Fruit fly (Drosophila melanogaster) whole organism, embryonic: Measurements from ENCODE around the gene MAGE.

Experiments
- Adf1 ChIP-seq: fragments of 200-800 bp; sonication (Bioruptor generic); IDR thresholded peaks from 2 replicates; pipeline ENCODE4 v1.3.6; 2022; ENCODE audit warnings: missing biosample characterization, missing genetic modification characterization
- BEAF-32 ChIP-seq: fragments of 200-800 bp; sonication (Bioruptor generic); optimal IDR thresholded peaks from 3 replicates; lab custom pipeline; 2017; ENCODE audit warnings: missing biosample characterization, missing genetic modification characterization, mild to moderate bottlenecking, moderate library complexity, missing genetic modification reagents
- CG10431 ChIP-seq: fragments of 200-800 bp; sonication (Bioruptor generic); optimal IDR thresholded peaks from 3 replicates; lab custom pipeline; 2018; ENCODE audit warnings: missing biosample characterization, mild to moderate bottlenecking, missing genetic modification characterization
- CG10979 ChIP-seq: fragments of 200-800 bp; sonication (Bioruptor generic); optimal IDR thresholded peaks from 2 replicates; lab custom pipeline; 2018; ENCODE audit warnings: missing biosample characterization, mild to moderate bottlenecking, missing genetic modification characterization, moderate library complexity
- CG11247 ChIP-seq: fragments of 200-800 bp; sonication (Bioruptor generic); IDR thresholded peaks from 2 replicates; pipeline ENCODE4 v1.3.6; 2022; ENCODE audit warnings: missing biosample characterization, missing genetic modification characterization
- CG12769 ChIP-seq: fragments of 200-800 bp; sonication (Bioruptor generic); optimal IDR thresholded peaks from 2 replicates; lab custom pipeline; 2019; ENCODE audit warnings: missing biosample characterization, mild to moderate bottlenecking, missing genetic modification characterization, moderate library complexity
- CG13123 ChIP-seq: fragments of 200-800 bp; sonication (Bioruptor generic); optimal IDR thresholded peaks from 2 replicates; lab custom pipeline; 2016; ENCODE audit warnings: missing biosample characterization, missing genetic modification characterization
- CG13775 ChIP-seq: fragments of 200-800 bp; sonication (Bioruptor generic); optimal IDR thresholded peaks from 3 replicates; lab custom pipeline; 2017; ENCODE audit warnings: missing biosample characterization, mild to moderate bottlenecking, missing genetic modification characterization
- CG14710 ChIP-seq: fragments of 200-800 bp; sonication (Bioruptor generic); optimal IDR thresholded peaks from 3 replicates; lab custom pipeline; 2019; ENCODE audit warnings: missing biosample characterization, mild to moderate bottlenecking, missing genetic modification characterization, moderate library complexity
- CG1603 ChIP-seq: fragments of 200-800 bp; sonication (Bioruptor generic); optimal IDR thresholded peaks from 2 replicates; lab custom pipeline; 2019; ENCODE audit warnings: missing biosample characterization, mild to moderate bottlenecking, missing genetic modification characterization, moderate library complexity
- CG17385 ChIP-seq: fragments of 200-800 bp; sonication (Bioruptor generic); optimal IDR thresholded peaks from 3 replicates; lab custom pipeline; 2018; ENCODE audit warnings: missing biosample characterization, mild to moderate bottlenecking, missing genetic modification characterization
- CG17802 ChIP-seq: fragments of 200-800 bp; sonication (Bioruptor generic); optimal IDR thresholded peaks from 2 replicates; lab custom pipeline; 2018; ENCODE audit warnings: missing biosample characterization, mild to moderate bottlenecking, missing genetic modification characterization, moderate library complexity
- CG18599 ChIP-seq: fragments of 200-800 bp; sonication (Bioruptor generic); optimal IDR thresholded peaks from 3 replicates; lab custom pipeline; 2017; ENCODE audit warnings: missing biosample characterization, missing genetic modification characterization, mild to moderate bottlenecking, moderate library complexity, missing genetic modification reagents
- CG30431 ChIP-seq: fragments of 200-800 bp; sonication (Bioruptor generic); optimal IDR thresholded peaks from 2 replicates; lab custom pipeline; 2017; ENCODE audit warnings: missing biosample characterization, missing genetic modification characterization
- CG32772 ChIP-seq: fragments of 200-800 bp; sonication (Bioruptor generic); IDR thresholded peaks from 2 replicates; pipeline ENCODE4 v1.3.6; 2022; ENCODE audit warnings: missing biosample characterization, missing genetic modification characterization
- CG3281 ChIP-seq: fragments of 200-800 bp; sonication (Bioruptor generic); optimal IDR thresholded peaks from 3 replicates; lab custom pipeline; 2017; ENCODE audit warnings: missing biosample characterization, mild to moderate bottlenecking, missing genetic modification characterization
- CG34224 ChIP-seq: fragments of 200-800 bp; sonication (Bioruptor generic); IDR thresholded peaks from 3 replicates; pipeline ENCODE4 v1.3.6; 2022; ENCODE audit warnings: missing biosample characterization, missing genetic modification characterization; ENCODE audit not compliant: partially characterized antibody
- CG3726 ChIP-seq: fragments of 200-800 bp; sonication (Bioruptor generic); IDR thresholded peaks from 3 replicates; pipeline ENCODE4, ENCODE4 v1.3.6; 2022; ENCODE audit warnings: missing biosample characterization, missing genetic modification characterization
- CG3995 ChIP-seq: fragments of 200-800 bp; sonication (Bioruptor generic); optimal IDR thresholded peaks from 3 replicates; lab custom pipeline; 2016; ENCODE audit warnings: missing biosample characterization, missing genetic modification characterization
- CG5953 ChIP-seq: fragments of 200-800 bp; sonication (Bioruptor generic); IDR thresholded peaks from 2 replicates; pipeline ENCODE4 v1.3.6; 2022; ENCODE audit warnings: missing biosample characterization, missing genetic modification characterization
- CG7839 ChIP-seq: fragments of 200-800 bp; sonication (Bioruptor generic); optimal IDR thresholded peaks from 3 replicates; lab custom pipeline; 2018; ENCODE audit warnings: missing biosample characterization, mild to moderate bottlenecking, missing genetic modification characterization, moderate library complexity
- Dad ChIP-seq: fragments of 200-800 bp; sonication (Bioruptor generic); optimal IDR thresholded peaks from 3 replicates; lab custom pipeline; 2016; ENCODE audit warnings: missing biosample characterization, missing genetic modification characterization
- Hand ChIP-seq: fragments of 200-800 bp; sonication (Bioruptor generic); optimal IDR thresholded peaks from 2 replicates; lab custom pipeline; 2017; ENCODE audit warnings: mild to moderate bottlenecking, missing biosample characterization, missing genetic modification reagents, missing genetic modification characterization
- Hmr ChIP-seq: fragments of 200-800 bp; sonication (Bioruptor generic); optimal IDR thresholded peaks from 3 replicates; lab custom pipeline; 2017; ENCODE audit warnings: mild to moderate bottlenecking, missing biosample characterization, missing genetic modification reagents, missing genetic modification characterization
- Kr ChIP-seq: fragments of 200-800 bp; sonication (Bioruptor generic); optimal IDR thresholded peaks from 2 replicates; lab custom pipeline; 2017; ENCODE audit warnings: missing biosample characterization, mild to moderate bottlenecking, missing genetic modification characterization
- MTF-1 ChIP-seq: fragments of 200-800 bp; sonication (Bioruptor generic); optimal IDR thresholded peaks from 2 replicates; lab custom pipeline; 2018; ENCODE audit warnings: missing biosample characterization, mild to moderate bottlenecking, missing genetic modification characterization, borderline replicate concordance
- Max ChIP-seq: fragments of 200-800 bp; sonication (Bioruptor generic); optimal IDR thresholded peaks from 2 replicates; lab custom pipeline; 2016; ENCODE audit warnings: missing biosample characterization, mild to moderate bottlenecking, missing genetic modification characterization
- Scr ChIP-seq: fragments of 200-800 bp; sonication (Bioruptor generic); IDR thresholded peaks from 2 replicates; pipeline ENCODE4 v1.3.6; 2022; ENCODE audit warnings: missing biosample characterization, missing genetic modification characterization; ENCODE audit not compliant: partially characterized antibody
- Side ChIP-seq: fragments of 200-800 bp; sonication (Bioruptor generic); optimal IDR thresholded peaks from 2 replicates; lab custom pipeline; 2016; ENCODE audit warnings: missing biosample characterization, missing genetic modification characterization
- Vsx1 ChIP-seq: fragments of 200-800 bp; sonication (Bioruptor generic); optimal IDR thresholded peaks from 2 replicates; lab custom pipeline; 2017; ENCODE audit warnings: missing biosample characterization, mild to moderate bottlenecking, missing genetic modification characterization, missing genetic modification reagents
- ewg ChIP-seq: fragments of 200-800 bp; sonication (Bioruptor generic); optimal IDR thresholded peaks from 3 replicates; lab custom pipeline; 2017; ENCODE audit warnings: mild to moderate bottlenecking, missing biosample characterization, missing genetic modification reagents, missing genetic modification characterization
- fd3F ChIP-seq: fragments of 200-800 bp; sonication (Bioruptor generic); optimal IDR thresholded peaks from 2 replicates; lab custom pipeline; 2018; ENCODE audit warnings: missing biosample characterization, mild to moderate bottlenecking, missing genetic modification characterization, moderate library complexity
- fd64A ChIP-seq: fragments of 200-800 bp; sonication (Bioruptor generic); optimal IDR thresholded peaks from 3 replicates; lab custom pipeline; 2018; ENCODE audit warnings: missing biosample characterization, mild to moderate bottlenecking, missing genetic modification characterization
- gce ChIP-seq: fragments of 200-800 bp; sonication (Bioruptor generic); IDR thresholded peaks from 3 replicates; pipeline ENCODE4 v1.3.6; 2022; ENCODE audit warnings: missing biosample characterization, missing genetic modification characterization
- gsb ChIP-seq: fragments of 200-800 bp; sonication (Bioruptor generic); IDR thresholded peaks from 2 replicates; pipeline ENCODE4 v1.3.6; 2022; ENCODE audit warnings: missing biosample characterization, missing genetic modification characterization
- nau ChIP-seq: fragments of 200-800 bp; sonication (Bioruptor generic); optimal IDR thresholded peaks from 3 replicates; lab custom pipeline; 2017; ENCODE audit warnings: missing biosample characterization, mild to moderate bottlenecking, missing genetic modification characterization, missing genetic modification reagents
- pb ChIP-seq: fragments of 200-800 bp; sonication (Bioruptor generic); optimal IDR thresholded peaks from 3 replicates; lab custom pipeline; 2016; ENCODE audit warnings: missing biosample characterization, missing genetic modification characterization
- peb ChIP-seq: fragments of 200-800 bp; sonication (Bioruptor generic); IDR thresholded peaks from 2 replicates; pipeline ENCODE4 v1.3.6; 2022; ENCODE audit warnings: missing biosample characterization, missing genetic modification characterization
- pho ChIP-seq: fragments of 200-800 bp; sonication (Bioruptor generic); optimal IDR thresholded peaks from 2 replicates; lab custom pipeline; 2016; ENCODE audit warnings: missing biosample characterization, missing genetic modification characterization
- repo ChIP-seq: fragments of 200-800 bp; sonication (Bioruptor generic); optimal IDR thresholded peaks from 2 replicates; lab custom pipeline; 2016; ENCODE audit warnings: missing biosample characterization, missing genetic modification characterization
- scrt ChIP-seq: fragments of 200-800 bp; sonication (Bioruptor generic); optimal IDR thresholded peaks from 2 replicates; lab custom pipeline; 2018; ENCODE audit warnings: missing biosample characterization, mild to moderate bottlenecking, missing genetic modification characterization, moderate library complexity
- shn ChIP-seq: fragments of 200-800 bp; sonication (Bioruptor generic); optimal IDR thresholded peaks from 3 replicates; lab custom pipeline; 2016; ENCODE audit warnings: missing biosample characterization, missing genetic modification characterization
- slou ChIP-seq: fragments of 200-800 bp; sonication (Bioruptor generic); optimal IDR thresholded peaks from 3 replicates; lab custom pipeline; 2016; ENCODE audit warnings: missing biosample characterization, missing genetic modification characterization
- tgo ChIP-seq: fragments of 200-800 bp; sonication (Bioruptor generic); IDR thresholded peaks from 3 replicates; pipeline ENCODE4 v1.3.6; 2022; ENCODE audit warnings: missing biosample characterization, missing genetic modification characterization
- tin ChIP-seq: fragments of 200-800 bp; sonication (Bioruptor generic); optimal IDR thresholded peaks from 3 replicates; lab custom pipeline; 2016; ENCODE audit warnings: missing biosample characterization, missing genetic modification characterization
- trh ChIP-seq: fragments of 200-800 bp; sonication (Bioruptor generic); optimal IDR thresholded peaks from 2 replicates; lab custom pipeline; 2016; ENCODE audit warnings: missing biosample characterization, missing genetic modification characterization
- vnd ChIP-seq: fragments of 200-800 bp; sonication (Bioruptor generic); IDR thresholded peaks from 3 replicates; pipeline ENCODE4 v1.3.6; 2022; ENCODE audit warnings: missing biosample characterization, missing genetic modification characterization; ENCODE audit not compliant: partially characterized antibody
- vvl ChIP-seq: fragments of 200-800 bp; sonication (Bioruptor generic); IDR thresholded peaks from 2 replicates; pipeline ENCODE4 v1.3.6; 2022; ENCODE audit warnings: missing biosample characterization, missing genetic modification characterization
- zfh2 ChIP-seq: fragments of 200-800 bp; sonication (Bioruptor generic); optimal IDR thresholded peaks from 2 replicates; lab custom pipeline; 2016; ENCODE audit warnings: missing biosample characterization, missing genetic modification characterization

The MAGE gene

DNA sequence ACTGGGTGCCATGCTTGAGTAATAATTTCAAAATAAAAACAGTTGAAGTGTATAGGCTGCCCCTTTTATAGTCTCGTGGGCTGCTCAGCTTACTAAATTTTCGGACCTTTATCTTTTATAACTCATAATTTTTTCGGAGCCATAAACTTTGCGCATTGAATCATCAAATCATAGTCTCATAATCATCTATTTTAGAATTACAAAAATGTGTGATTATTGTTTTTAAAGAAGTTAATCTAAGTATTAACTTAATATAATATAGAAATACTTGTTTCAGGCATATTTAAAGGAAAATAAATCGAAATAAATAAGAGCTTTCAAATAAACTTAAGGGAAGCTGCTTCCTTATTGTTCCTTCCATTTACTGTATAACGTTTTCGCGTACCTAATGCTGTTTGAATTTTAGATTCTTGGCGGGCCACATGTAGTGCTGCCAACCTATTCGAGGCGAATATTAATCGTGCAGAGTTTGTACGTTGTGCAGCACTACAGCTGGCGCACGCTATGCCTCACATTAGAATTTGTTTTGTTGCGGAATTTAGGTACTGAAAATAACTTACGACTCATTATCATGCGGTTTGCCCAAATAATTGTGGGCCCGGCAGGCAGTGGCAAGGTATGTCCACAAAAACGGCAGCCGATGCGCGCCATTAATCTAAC, 10.6 kb downstream of the MAGE start, which contains the start of the genes CG14610 and CG2656 (continued):
- TF ChIP-seq CG17802 (tag; lab: Kevin White, UChicago): peak; percentile 26
- TF ChIP-seq trh (GFP tag; lab: Kevin White, UChicago): no peak
- TF ChIP-seq scrt (GFP tag; lab: Kevin White, UChicago): no peak
- TF ChIP-seq zfh2 (GFP tag; lab: Kevin White, UChicago): peak; percentile 86
- TF ChIP-seq CG12769 (tag; lab: Kevin White, UChicago): no peak
- TF ChIP-seq CG17385: peak; percentile 49
- TF ChIP-seq CG10431 (GFP tag; lab: Kevin White, UChicago): no peak
- TF ChIP-seq CG1603: peak; percentile 94
- TF ChIP-seq fd3F (GFP tag; lab: Kevin White, UChicago): peak; percentile 34
- TF ChIP-seq shn (GFP tag; lab: Kevin White, UChicago): peak; percentile 82
- TF ChIP-seq CG18599 (GFP tag; lab: Kevin White, UChicago): peak; percentile 74
- TF ChIP-seq CG5953 (GFP tag; lab: Robert Waterston, UW): peak; percentile 24; the same call in 1 of the 2 replicates
- peak; percentile 56 for TF ChIP-seq CG32772 (GFP tag; lab: Robert Waterston, UW)
- 0 out of 3 replicates have a peak, but pooled peaks have one; percentile 13 for TF ChIP-seq vnd (GFP tag; lab: Robert Waterston, UW)
- TF ChIP-seq CG34224 (GFP tag; lab: Robert Waterston, UW): peak; percentile 28; the same call in 2 of the 3 replicates
- TF ChIP-seq CG13775: peak; percentile 43
- peak; percentile 67 for TF ChIP-seq BEAF-32 (GFP tag; lab: Kevin White, UChicago)
- TF ChIP-seq CG13123 (GFP tag; lab: Kevin White, UChicago): peak; percentile 68
- no peak for TF ChIP-seq slou (GFP tag; lab: Kevin White, UChicago)
- no peak for TF ChIP-seq gsb (GFP tag; lab: Robert Waterston, UW)
- TF ChIP-seq CG11247 (GFP tag; lab: Robert Waterston, UW): peak; percentile 64
- TF ChIP-seq pb (GFP tag; lab: Kevin White, UChicago): peak; percentile 77
- TF ChIP-seq Max: peak; percentile 75
- peak; percentile 87 for TF ChIP-seq repo (GFP tag; lab: Kevin White, UChicago)
- no peak for TF ChIP-seq CG3726 (GFP tag; lab: Robert Waterston, UW)
- TF ChIP-seq Side (GFP tag; lab: Kevin White, UChicago): peak; percentile 68
- TF ChIP-seq Kr (GFP tag; lab: Kevin White, UChicago): no peak
- TF ChIP-seq vvl: peak; percentile 93
- peak; percentile 16 for TF ChIP-seq CG3995 (GFP tag; lab: Kevin White, UChicago)
- peak; percentile 63; the same call in 2 of the 3 replicates for TF ChIP-seq tgo (GFP tag; lab: Robert Waterston, UW)
- no peak for TF ChIP-seq Hand (GFP tag; lab: Kevin White, UChicago)
- TF ChIP-seq CG14710 (tag; lab: Kevin White, UChicago): peak; percentile 67
- no peak for TF ChIP-seq Vsx1
- TF ChIP-seq CG10979: peak; percentile 48
- peak; percentile 73 for TF ChIP-seq ewg
- peak; percentile 49 for TF ChIP-seq CG3281 (GFP tag; lab: Kevin White, UChicago)
- TF ChIP-seq Scr (GFP tag; lab: Robert Waterston, UW): peak; percentile 59
- no peak; the same call in 2 of the 3 replicates for TF ChIP-seq gce (GFP tag; lab: Robert Waterston, UW)
- no peak for TF ChIP-seq nau (GFP tag; lab: Kevin White, UChicago)
- TF ChIP-seq tin (GFP tag; lab: Kevin White, UChicago): peak; percentile 91
- TF ChIP-seq Adf1 (GFP tag; lab: Robert Waterston, UW): 0 out of 2 replicates have a peak, but pooled peaks have one; percentile 16
- peak; percentile 56 for TF ChIP-seq Hmr (GFP tag; lab: Kevin White, UChicago)
- TF ChIP-seq CG7839 (tag; lab: Kevin White, UChicago): peak; percentile 58
- TF ChIP-seq pho: peak; percentile 78
- TF ChIP-seq Dad (GFP tag; lab: Kevin White, UChicago): peak; percentile 83
- peak; percentile 52 for TF ChIP-seq MTF-1
- TF ChIP-seq CG30431: peak; percentile 43
- TF ChIP-seq peb (GFP tag; lab: Robert Waterston, UW): no peak
- TF ChIP-seq fd64A (GFP tag; lab: Kevin White, UChicago): no peak
